Worm (Caenorhabditis elegans) whole organism, L2 larva: ENCODE data around the gene lem-2.

Source experiments
- blmp-1 ChIP-seq: sonication (generic microtip); optimal IDR thresholded peaks from 2 replicates; lab custom pipeline; 2017; ENCODE audit warnings: missing genetic modification characterization, mild to moderate bottlenecking, missing compliant biosample characterization, antibody characterized with exemption, moderate library complexity; ENCODE audit not compliant: insufficient read depth
- fos-1 ChIP-seq: fragments of 150-350 bp; optimal IDR thresholded peaks from 2 replicates; lab custom pipeline; 2014; ENCODE audit warnings: missing biosample characterization, missing genetic modification characterization
- gmeb-1 ChIP-seq: fragments of 150-350 bp; optimal IDR thresholded peaks from 2 replicates; lab custom pipeline; 2014; ENCODE audit warnings: missing biosample characterization, missing genetic modification characterization
- lsy-2 ChIP-seq, 2 experiments: fragments of 150-350 bp in 1 of 2; sonication (generic microtip) in 1 of 2; optimal IDR thresholded peaks; 2 replicates each; lab custom pipeline; 2014 to 2017; ENCODE audit warnings: missing biosample characterization in 2 of 2, missing genetic modification characterization in 2 of 2
- nhr-12 ChIP-seq: fragments of 150-350 bp; optimal IDR thresholded peaks from 2 replicates; lab custom pipeline; 2014; ENCODE audit warnings: missing biosample characterization, missing genetic modification characterization
- nhr-129 ChIP-seq: fragments of 150-350 bp; optimal IDR thresholded peaks from 2 replicates; lab custom pipeline; 2014; ENCODE audit warnings: missing biosample characterization, missing genetic modification characterization
- peb-1 ChIP-seq: fragments of 150-350 bp; optimal IDR thresholded peaks from 2 replicates; lab custom pipeline; 2014; ENCODE audit warnings: missing biosample characterization, missing genetic modification characterization
- skn-1 ChIP-seq: sonication (generic microtip); optimal IDR thresholded peaks from 2 replicates; lab custom pipeline; 2017; ENCODE audit warnings: missing biosample characterization, missing genetic modification characterization
- snpc-4 ChIP-seq: fragments of 150-350 bp; optimal IDR thresholded peaks from 2 replicates; lab custom pipeline; 2014; ENCODE audit warnings: missing biosample characterization, missing genetic modification characterization
- unc-62 ChIP-seq: fragments of 150-350 bp; optimal IDR thresholded peaks from 2 replicates; lab custom pipeline; 2014; ENCODE audit warnings: missing biosample characterization, missing genetic modification reagents, missing genetic modification characterization
- zag-1 ChIP-seq: fragments of 150-350 bp; optimal IDR thresholded peaks from 2 replicates; lab custom pipeline; 2014; ENCODE audit warnings: missing biosample characterization, missing genetic modification characterization
- ztf-11 ChIP-seq: sonication (generic microtip); optimal IDR thresholded peaks from 2 replicates; lab custom pipeline; 2017; ENCODE audit warnings: missing biosample characterization, missing genetic modification characterization
- ztf-4 ChIP-seq: fragments of 150-350 bp; optimal IDR thresholded peaks from 2 replicates; lab custom pipeline; 2014; ENCODE audit warnings: missing biosample characterization, missing genetic modification characterization

ce11 chrII:14051474-14051934 lies 11.7 kb upstream of the lem-2 start:
- no peak for TF ChIP-seq nhr-129 (tag; lab: Kevin White, UChicago)
- no peak for TF ChIP-seq nhr-12
- no peak for TF ChIP-seq unc-62
- TF ChIP-seq skn-1 (tag; lab: Kevin White, UChicago) = no peak
- TF ChIP-seq gmeb-1 = no peak
- TF ChIP-seq zag-1 (tag; lab: Kevin White, UChicago) = no peak
- TF ChIP-seq snpc-4 (tag; lab: Kevin White, UChicago) = peak; percentile 35
- no peak for TF ChIP-seq ztf-4 (tag; lab: Kevin White, UChicago)
- peak; percentile 51 for TF ChIP-seq fos-1 (tag; lab: Kevin White, UChicago)
- TF ChIP-seq lsy-2 (tag; optimal IDR thresholded peaks at IDR 0.05; lab: Kevin White, UChicago) = no peak
- TF ChIP-seq blmp-1 (tag; lab: Kevin White, UChicago) = no peak
- no peak for TF ChIP-seq ztf-11
- no peak for TF ChIP-seq peb-1 (tag; lab: Kevin White, UChicago)
